Fruit fly (Drosophila melanogaster): ENCODE results near the gene CG6999.

CG6999 gene

DNA sequence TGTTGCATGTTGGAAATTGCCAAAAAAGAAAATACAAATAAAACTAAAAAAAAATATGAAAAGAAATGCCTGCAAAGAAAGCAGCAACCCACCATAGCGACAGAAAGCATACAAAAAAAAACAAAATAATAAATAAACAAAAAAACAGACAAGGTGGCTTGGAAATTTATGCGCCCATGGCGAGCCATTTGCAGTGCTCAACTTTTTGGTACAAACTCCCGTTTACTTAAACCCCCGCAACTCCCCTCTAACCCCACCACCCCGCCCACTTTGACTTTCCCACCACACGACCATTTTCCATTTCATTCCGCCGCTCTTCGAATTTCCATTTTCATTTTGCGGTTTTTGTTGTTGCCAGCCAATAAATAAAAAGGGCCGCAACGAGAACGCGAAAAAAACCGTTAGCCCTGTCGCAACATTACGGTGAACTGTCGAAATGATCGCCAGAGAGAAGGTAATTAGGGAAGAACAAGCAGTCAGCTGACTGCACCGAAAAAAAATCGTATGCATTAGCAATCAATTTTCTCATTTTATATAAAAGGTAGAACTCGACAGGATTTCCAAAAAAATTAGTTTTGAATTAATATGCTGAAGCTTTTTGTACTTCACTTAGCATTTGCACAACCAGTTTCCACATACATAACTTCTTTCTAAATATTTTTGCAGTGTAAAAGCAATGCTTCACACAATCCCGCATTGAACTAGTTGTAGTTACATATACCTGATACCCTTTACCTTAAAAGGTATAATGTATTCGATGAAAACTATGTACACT, 48.8 kb downstream of the CG6999 start (continued):
- no peak for TF ChIP-seq cas (GFP tag; IDR thresholded peaks at IDR 0.05)
- peak; percentile 35 to 40 for TF ChIP-seq dpn (GFP tag; optimal IDR thresholded peaks at IDR 0.05)
- TF ChIP-seq az2 (GFP tag; optimal IDR thresholded peaks at IDR 0.05): peak; percentile 54
- no peak for TF ChIP-seq Oaz (GFP tag; IDR thresholded peaks at IDR 0.05)
- peak; percentile 31; the same call in 1 of the 2 replicates for TF ChIP-seq onecut (GFP tag; IDR thresholded peaks at IDR 0.05)
- peak; percentile 46 for TF ChIP-seq CG9609 (GFP tag; optimal IDR thresholded peaks at IDR 0.05)
- TF ChIP-seq CG7987 (GFP tag; optimal IDR thresholded peaks at IDR 0.05): no peak
- no peak for TF ChIP-seq CG7372 (GFP tag; IDR thresholded peaks at IDR 0.05)
- TF ChIP-seq Meics (GFP tag; optimal IDR thresholded peaks at IDR 0.05): peak; percentile 45
- TF ChIP-seq Stat92E (GFP tag; optimal IDR thresholded peaks at IDR 0.05): no peak
- TF ChIP-seq sug (tag; optimal IDR thresholded peaks at IDR 0.05): no peak
- TF ChIP-seq CG6272 (GFP tag; IDR thresholded peaks at IDR 0.05): no peak
- peak; percentile 89 for TF ChIP-seq Med (GFP tag)
- no peak for TF ChIP-seq sqz (GFP tag; optimal IDR thresholded peaks at IDR 0.05)
- TF ChIP-seq Sin3A (optimal IDR thresholded peaks at IDR 0.05): no peak
- TF ChIP-seq cad (GFP tag; optimal IDR thresholded peaks at IDR 0.05): no peak
- TF ChIP-seq org-1 (GFP tag; optimal IDR thresholded peaks at IDR 0.05): peak; percentile 41
- TF ChIP-seq ftz-f1 (GFP tag; optimal IDR thresholded peaks at IDR 0.05): no peak
- TF ChIP-seq CG17912 (GFP tag; optimal IDR thresholded peaks at IDR 0.05): no peak
- TF ChIP-seq grn (GFP tag; optimal IDR thresholded peaks at IDR 0.05): no peak
- no peak for TF ChIP-seq CG31388 (GFP tag; optimal IDR thresholded peaks at IDR 0.05)
- TF ChIP-seq esg (GFP tag; conservative IDR thresholded peaks at IDR 0.05): peak; percentile 44; the same call in 1 of the 2 replicates
- TF ChIP-seq CG16779 (GFP tag; IDR thresholded peaks at IDR 0.05): no peak
- TF ChIP-seq CG11723 (GFP tag; optimal IDR thresholded peaks at IDR 0.05): peak; percentile 13
- peak; percentile 34 for TF ChIP-seq lilli (GFP tag; optimal IDR thresholded peaks at IDR 0.05)
- no peak for TF ChIP-seq cato (GFP tag; optimal IDR thresholded peaks at IDR 0.05; ENCODE audit: borderline replicate concordance)
- no peak for TF ChIP-seq ranshi (GFP tag; IDR thresholded peaks at IDR 0.05)
- TF ChIP-seq repo (GFP tag; optimal IDR thresholded peaks at IDR 0.05): no peak
- TF ChIP-seq lov (optimal IDR thresholded peaks at IDR 0.05): no peak
- TF ChIP-seq lov (GFP tag; IDR thresholded peaks at IDR 0.05): no peak; the same call in 2 of the 3 replicates
- peak; percentile 16 for TF ChIP-seq CG13775 (GFP tag; optimal IDR thresholded peaks at IDR 0.05)
- TF ChIP-seq Gug (GFP tag; IDR thresholded peaks at IDR 0.05): peak; percentile 23; the same call in 2 of the 4 replicates
- TF ChIP-seq CkIIα-i1 (GFP tag; IDR thresholded peaks at IDR 0.05): no peak
- peak; percentile 24 for TF ChIP-seq jumu (GFP tag; optimal IDR thresholded peaks at IDR 0.05)
- TF ChIP-seq CoRest (tag; optimal IDR thresholded peaks at IDR 0.05): peak; percentile 60
- TF ChIP-seq CG10654 (GFP tag; optimal IDR thresholded peaks at IDR 0.05): peak; percentile 36
- no peak for TF ChIP-seq NFAT (GFP tag; IDR thresholded peaks at IDR 0.05)
- no peak for TF ChIP-seq sna (GFP tag; IDR thresholded peaks at IDR 0.05; ENCODE audit: partially characterized antibody)
- TF ChIP-seq Sox100B (GFP tag; optimal IDR thresholded peaks at IDR 0.05): peak; percentile 16
- no peak for TF ChIP-seq CG6791 (GFP tag; IDR thresholded peaks at IDR 0.05; ENCODE audit: partially characterized antibody)
- no peak for TF ChIP-seq CG18011 (GFP tag; optimal IDR thresholded peaks at IDR 0.05)
- peak; percentile 60 for TF ChIP-seq zen (tag; optimal IDR thresholded peaks at IDR 0.05)
- no peak for TF ChIP-seq CG34376 (GFP tag; optimal IDR thresholded peaks at IDR 0.05)
- TF ChIP-seq toy (GFP tag; IDR thresholded peaks at IDR 0.05): no peak
- TF ChIP-seq MBD-R2 (GFP tag; IDR thresholded peaks at IDR 0.05): no peak
- TF ChIP-seq CG6175 (GFP tag; IDR thresholded peaks at IDR 0.05): no peak
- TF ChIP-seq Tbp (GFP tag; optimal IDR thresholded peaks at IDR 0.05): no peak
- peak; percentile 8 for TF ChIP-seq jing (GFP tag; optimal IDR thresholded peaks at IDR 0.05)
- peak; percentile 24 for TF ChIP-seq CG9437 (GFP tag; optimal IDR thresholded peaks at IDR 0.05)
- TF ChIP-seq CHES-1-like (GFP tag; optimal IDR thresholded peaks at IDR 0.05): no peak
- no peak for TF ChIP-seq Kr (GFP tag; optimal IDR thresholded peaks at IDR 0.05)

Measured in whole organism, embryonic.